Fruit fly (Drosophila melanogaster): ENCODE measurements around the gene CG4456.

The CG4456 gene

dm6 chr3L:9417288-9417687 lies 44.8 kb downstream of the CG4456 start, which contains the start of gene CG3982:
Gene CG3982 (minus strand): TSS chr3L:9417388.
- no peak for TF ChIP-seq lola (GFP tag; optimal IDR thresholded peaks at IDR 0.05)
- no peak for TF ChIP-seq fru (GFP tag; optimal IDR thresholded peaks at IDR 0.05)
- TF ChIP-seq jim (GFP tag; optimal IDR thresholded peaks at IDR 0.05), result no peak
- no peak for TF ChIP-seq OdsH (GFP tag; optimal IDR thresholded peaks at IDR 0.05)
- TF ChIP-seq woc (GFP tag; optimal IDR thresholded peaks at IDR 0.05), result no peak
- no peak for TF ChIP-seq HLH106 (tag; optimal IDR thresholded peaks at IDR 0.05)
- TF ChIP-seq Dfd (GFP tag; optimal IDR thresholded peaks at IDR 0.05), result no peak
- TF ChIP-seq rgr (GFP tag; optimal IDR thresholded peaks at IDR 0.05), result no peak

dm6 chr3L:9419328-9419727 lies 46.8 kb downstream of the CG4456 start:
- TF ChIP-seq h (GFP tag; optimal IDR thresholded peaks at IDR 0.05), result peak; percentile 37
- no peak for TF ChIP-seq sv (GFP tag; optimal IDR thresholded peaks at IDR 0.05)
- TF ChIP-seq dmrt93B (GFP tag; optimal IDR thresholded peaks at IDR 0.05), result no peak

dm6 chr3L:9420054-9420818 lies 47.7 kb downstream of the CG4456 start:
- peak; percentile 91 for TF ChIP-seq HLH106 (tag; optimal IDR thresholded peaks at IDR 0.05)
- TF ChIP-seq br (GFP tag; optimal IDR thresholded peaks at IDR 0.05), result peak; percentile 95
- TF ChIP-seq foxo (GFP tag; optimal IDR thresholded peaks at IDR 0.05), result peak; percentile 60 to 92
- TF ChIP-seq psq (GFP tag; optimal IDR thresholded peaks at IDR 0.05), result peak; percentile 86
- TF ChIP-seq usp (GFP tag; optimal IDR thresholded peaks at IDR 0.05), result no peak
- no peak for TF ChIP-seq lola (GFP tag; optimal IDR thresholded peaks at IDR 0.05)
- TF ChIP-seq Hnf4 (GFP tag; optimal IDR thresholded peaks at IDR 0.05), result peak; percentile 87
- no peak for TF ChIP-seq N (GFP tag; optimal IDR thresholded peaks at IDR 0.05)
- TF ChIP-seq Jra (GFP tag; optimal IDR thresholded peaks at IDR 0.05), result peak; percentile 88
- TF ChIP-seq dmrt93B (GFP tag; optimal IDR thresholded peaks at IDR 0.05), result peak; percentile 80
- TF ChIP-seq dl (GFP tag; optimal IDR thresholded peaks at IDR 0.05; ENCODE audit: insufficient read depth in 1 of 2, partially characterized antibody in 2 of 2), result no peak
- no peak for TF ChIP-seq Abd-B (GFP tag; optimal IDR thresholded peaks at IDR 0.05)
- TF ChIP-seq Myc (optimal IDR thresholded peaks at IDR 0.05), result no peak
- peak; percentile 88 for TF ChIP-seq rgr (GFP tag; optimal IDR thresholded peaks at IDR 0.05)
- no peak for TF ChIP-seq Dif (GFP tag; optimal IDR thresholded peaks at IDR 0.05; ENCODE audit: partially characterized antibody)
- TF ChIP-seq CG9705 (GFP tag; optimal IDR thresholded peaks at IDR 0.05), result peak; percentile 62
- peak; percentile 86 for TF ChIP-seq CG32264 (GFP tag; optimal IDR thresholded peaks at IDR 0.05)
- TF ChIP-seq fru (GFP tag; optimal IDR thresholded peaks at IDR 0.05), result peak; percentile 94
- TF ChIP-seq ey (GFP tag; optimal IDR thresholded peaks at IDR 0.05), result peak; percentile 93
- peak; percentile 77 for TF ChIP-seq woc (GFP tag; optimal IDR thresholded peaks at IDR 0.05)
- peak; percentile 90 for TF ChIP-seq h (GFP tag; optimal IDR thresholded peaks at IDR 0.05)
- TF ChIP-seq brk (GFP tag; optimal IDR thresholded peaks at IDR 0.05), result peak; percentile 38
- TF ChIP-seq OdsH (GFP tag; optimal IDR thresholded peaks at IDR 0.05), result peak; percentile 90
- peak; percentile 27 for TF ChIP-seq Mio (GFP tag; optimal IDR thresholded peaks at IDR 0.05)
- peak; percentile 71 for TF ChIP-seq sage (GFP tag; optimal IDR thresholded peaks at IDR 0.05)
- TF ChIP-seq jim (GFP tag; optimal IDR thresholded peaks at IDR 0.05), result no peak
- peak; percentile 46 for TF ChIP-seq Rel (GFP tag; optimal IDR thresholded peaks at IDR 0.05)
- peak; percentile 66 for TF ChIP-seq Rel (tag; optimal IDR thresholded peaks at IDR 0.05)
- no peak for TF ChIP-seq Vsx2 (GFP tag; optimal IDR thresholded peaks at IDR 0.05; ENCODE audit: partially characterized antibody)
- TF ChIP-seq tai (GFP tag; optimal IDR thresholded peaks at IDR 0.05), result peak; percentile 78
- TF ChIP-seq Sp1 (GFP tag; optimal IDR thresholded peaks at IDR 0.05), result peak; percentile 90
- peak; percentile 12 for TF ChIP-seq GATAd (GFP tag; optimal IDR thresholded peaks at IDR 0.05)
- peak; percentile 27 for TF ChIP-seq dsf (GFP tag; optimal IDR thresholded peaks at IDR 0.05; ENCODE audit: borderline replicate concordance)

dm6 chr3L:9420819-9421130 lies 48.3 kb downstream of the CG4456 start:
- TF ChIP-seq Rel (GFP tag; optimal IDR thresholded peaks at IDR 0.05), result no peak
- no peak for TF ChIP-seq Rel (tag; optimal IDR thresholded peaks at IDR 0.05)
- TF ChIP-seq GATAd (GFP tag; optimal IDR thresholded peaks at IDR 0.05), result no peak
- TF ChIP-seq lola (GFP tag; optimal IDR thresholded peaks at IDR 0.05), result no peak
- no peak for TF ChIP-seq Dif (GFP tag; optimal IDR thresholded peaks at IDR 0.05; ENCODE audit: partially characterized antibody)
- no peak for TF ChIP-seq OdsH (GFP tag; optimal IDR thresholded peaks at IDR 0.05)
